Fruit fly (Drosophila melanogaster) whole organism: Measurements from ENCODE around the gene CG9515.

ENCODE experiments used
- Dll ChIP-seq: fragments of >200 bp; optimal IDR thresholded peaks from 2 replicates; lab custom pipeline; 2017
- pan ChIP-seq: fragments of >200 bp; optimal IDR thresholded peaks from 2 replicates; lab custom pipeline; 2017
- psq ChIP-seq: fragments of >200 bp; optimal IDR thresholded peaks from 2 replicates; lab custom pipeline; 2017

DNA sequence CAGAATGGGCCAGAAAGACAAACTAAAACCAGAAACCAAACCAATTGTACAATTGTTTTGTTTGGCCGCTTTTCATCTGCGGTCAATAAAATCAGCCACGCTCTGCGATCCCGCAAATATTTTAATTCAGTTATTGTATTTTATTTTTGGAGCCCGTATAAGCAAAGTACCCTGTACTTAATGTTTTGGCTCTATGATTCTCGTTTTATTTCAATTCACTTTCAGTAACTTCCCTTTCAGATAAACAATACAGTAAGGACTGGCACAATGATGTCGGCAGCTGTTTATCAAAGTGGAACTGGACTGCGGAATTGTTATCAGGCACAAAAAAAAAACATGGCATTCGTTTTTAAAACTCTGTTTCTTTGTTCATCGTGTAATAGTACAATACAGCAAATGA lies 5.6 kb upstream of the CG9515 start:
- TF ChIP-seq psq (no peak), pan (lab: Kevin White, UChicago) (no peak), Dll (lab: Kevin White, UChicago) (no peak)
